Worm (Caenorhabditis elegans): ENCODE measurements around the gene lec-2.

The lec-2 gene

ce11 chrII:9970438-9971092 is 45.4 kb downstream of the lec-2 start, which contains the start of gene R53.5 (continued):
- TF ChIP-seq nhr-28 (tag; optimal IDR thresholded peaks at IDR 0.05) = peak; percentile 41
- TF ChIP-seq lim-7 (GFP tag; IDR thresholded peaks at IDR 0.05) = no peak
- no peak for TF ChIP-seq php-3 (GFP tag; IDR thresholded peaks at IDR 0.05)
- TF ChIP-seq ztf-11 (tag; optimal IDR thresholded peaks at IDR 0.05) = no peak
- no peak for TF ChIP-seq Y5F2A.4 (GFP tag; optimal IDR thresholded peaks at IDR 0.05)
- peak in 1 of 2 experiments; percentile 22 for TF ChIP-seq unc-62 (GFP tag; optimal IDR thresholded peaks at IDR 0.05 in 1 of 2)
- TF ChIP-seq unc-62 (tag; optimal IDR thresholded peaks at IDR 0.05) = no peak
- TF ChIP-seq F44E2.7 (GFP tag; IDR thresholded peaks at IDR 0.05) = no peak
- TF ChIP-seq ama-1 (optimal IDR thresholded peaks at IDR 0.05) = no peak
- TF ChIP-seq vab-7 (GFP tag; IDR thresholded peaks at IDR 0.05) = no peak
- TF ChIP-seq lin-1 (GFP tag; IDR thresholded peaks at IDR 0.05) = no peak
- TF ChIP-seq R02D3.7 (tag; optimal IDR thresholded peaks at IDR 0.05) = no peak
- TF ChIP-seq nhr-102 (tag; optimal IDR thresholded peaks at IDR 0.05) = no peak
- no peak for TF ChIP-seq lir-3 (tag; optimal IDR thresholded peaks at IDR 0.05)
- TF ChIP-seq nhr-6 (tag; optimal IDR thresholded peaks at IDR 0.05) = no peak
- no peak for TF ChIP-seq daf-12 (tag; optimal IDR thresholded peaks at IDR 0.05)
- TF ChIP-seq snpc-4 (tag; optimal IDR thresholded peaks at IDR 0.05) = no peak
- TF ChIP-seq egl-43 (GFP tag; IDR thresholded peaks at IDR 0.05) = no peak
- TF ChIP-seq dve-1 (tag; optimal IDR thresholded peaks at IDR 0.05; ENCODE audit: insufficient read depth) = peak; percentile 25
- peak; percentile 22 for TF ChIP-seq nhr-77 (tag; optimal IDR thresholded peaks at IDR 0.05)
- TF ChIP-seq nhr-41 (GFP tag; IDR thresholded peaks at IDR 0.05) = no peak
- TF ChIP-seq cey-2 (tag; optimal IDR thresholded peaks at IDR 0.05; ENCODE audit: borderline replicate concordance, insufficient read depth) = no peak
- no peak for TF ChIP-seq hif-1 (tag; optimal IDR thresholded peaks at IDR 0.05)
- 0 out of 2 replicates have a peak, but pooled peaks have one; percentile 14 for TF ChIP-seq lin-38 (GFP tag; IDR thresholded peaks at IDR 0.05)
- TF ChIP-seq daf-16 (GFP tag; optimal IDR thresholded peaks at IDR 0.05) = peak in 1 of 2 experiments; percentile 59
- TF ChIP-seq daf-16 (tag; optimal IDR thresholded peaks at IDR 0.05) = peak; percentile 91
- no peak for TF ChIP-seq skn-1 (tag; optimal IDR thresholded peaks at IDR 0.05)
- no peak for TF ChIP-seq nhr-42 (GFP tag; IDR thresholded peaks at IDR 0.05)
- no peak for TF ChIP-seq spr-1 (tag; optimal IDR thresholded peaks at IDR 0.05)
- no peak for TF ChIP-seq lin-29 (GFP tag; IDR thresholded peaks at IDR 0.05)
- no peak for TF ChIP-seq fkh-10 (GFP tag; optimal IDR thresholded peaks at IDR 0.05)
- no peak for TF ChIP-seq mdl-1 (tag; optimal IDR thresholded peaks at IDR 0.05)
- peak in 1 of 2 experiments; percentile 41 for TF ChIP-seq lsy-2 (tag; optimal IDR thresholded peaks at IDR 0.05)
- TF ChIP-seq pha-4 (GFP tag; IDR thresholded peaks at IDR 0.05) = no peak
- TF ChIP-seq pha-4 (tag; optimal IDR thresholded peaks at IDR 0.05) = no peak
- no peak for TF ChIP-seq tag-97 (GFP tag; IDR thresholded peaks at IDR 0.05)
- TF ChIP-seq F37D6.2 (tag; optimal IDR thresholded peaks at IDR 0.05) = no peak
- TF ChIP-seq ztf-7 (tag; optimal IDR thresholded peaks at IDR 0.05) = no peak
- peak; percentile 39 for TF ChIP-seq T20F7.1 (GFP tag; optimal IDR thresholded peaks at IDR 0.05)
- no peak for TF ChIP-seq nhr-10 (tag; optimal IDR thresholded peaks at IDR 0.05)
- TF ChIP-seq lin-13 (GFP tag; optimal IDR thresholded peaks at IDR 0.05) = no peak

ce11 chrII:9967999-9968706 is 47.8 kb downstream of the lec-2 start, which contains the start of the genes R53.4 and psf-1:
Gene R53.4, minus strand, starts transcription at chrII:9968049.
Gene psf-1, plus strand, starts transcription at chrII:9968673.
- TF ChIP-seq lin-1 (GFP tag; IDR thresholded peaks at IDR 0.05) (no peak), zag-1 (tag; optimal IDR thresholded peaks at IDR 0.05) (no peak), nhr-48 (tag; optimal IDR thresholded peaks at IDR 0.05) (no peak), dmd-6 (GFP tag; IDR thresholded peaks at IDR 0.05) (peak; percentile 30; the same call in 1 of the 2 replicates), lin-38 (GFP tag; IDR thresholded peaks at IDR 0.05) (peak; percentile 56), daf-8 (GFP tag; IDR thresholded peaks at IDR 0.05) (no peak), T26A8.4 (GFP tag; IDR thresholded peaks at IDR 0.05) (no peak), tra-1 (GFP tag; IDR thresholded peaks at IDR 0.05) (0 out of 2 replicates have a peak, but pooled peaks have one; percentile 37), hmg-1.1 (GFP tag; IDR thresholded peaks at IDR 0.05) (peak; percentile 61), hlh-11 (tag; optimal IDR thresholded peaks at IDR 0.05) (peak; percentile 36), lin-29 (GFP tag; IDR thresholded peaks at IDR 0.05) (no peak), unc-39 (tag; optimal IDR thresholded peaks at IDR 0.05) (no peak), nhr-25 (tag; optimal IDR thresholded peaks at IDR 0.05; ENCODE audit: borderline replicate concordance, insufficient read depth) (no peak), T20F7.1 (GFP tag; optimal IDR thresholded peaks at IDR 0.05) (peak; percentile 60), nhr-11 (tag; optimal IDR thresholded peaks at IDR 0.05) (peak; percentile 87)
